Worm (Caenorhabditis elegans) whole organism, L4 larva: ENCODE results near the gene sri-60.
A peak's percentile ranks its signal among the peaks of the same experiment; 100 is the strongest.
"Not testable (repeated sequence)": the region's sequence is repeated elsewhere in the genome, so short reads cannot be mapped to it uniquely, and the experiment has no call there.

Source experiments
- D1046.2 ChIP-seq: fragments of 200-800 bp; sonication (Bioruptor generic); IDR thresholded peaks from 2 replicates; pipeline ENCODE4 v1.3.6; 2022; ENCODE audit warnings: missing genetic modification characterization, missing compliant biosample characterization
- F10B5.3 ChIP-seq: sonication (generic microtip); optimal IDR thresholded peaks from 2 replicates; lab custom pipeline; 2016; ENCODE audit warnings: mild to moderate bottlenecking, missing genetic modification characterization, missing compliant biosample characterization
- R02D3.7 ChIP-seq: fragments of 150-350 bp; sonication (generic microtip); optimal IDR thresholded peaks from 3 replicates; lab custom pipeline; 2014; ENCODE audit warnings: missing biosample characterization, missing genetic modification characterization
- T26A8.4 ChIP-seq: fragments of 200-800 bp; sonication (Bioruptor generic); IDR thresholded peaks from 2 replicates; pipeline ENCODE4 v1.3.6; 2022; ENCODE audit warnings: missing genetic modification characterization, missing compliant biosample characterization
- Y5F2A.4 ChIP-seq: fragments of 200-800 bp; sonication (Bioruptor generic); optimal IDR thresholded peaks from 2 replicates; lab custom pipeline; 2018; ENCODE audit warnings: mild to moderate bottlenecking, missing genetic modification characterization, missing compliant biosample characterization
- Y75B8A.6 ChIP-seq: fragments of 200-800 bp; sonication (Bioruptor generic); IDR thresholded peaks from 2 replicates; pipeline ENCODE4 v1.3.6; 2022; ENCODE audit warnings: missing genetic modification reagents, missing genetic modification characterization, missing compliant biosample characterization
- aha-1 ChIP-seq: fragments of 150-350 bp; peaks from one replicate; lab custom pipeline; 2014; ENCODE audit warnings: missing biosample characterization, missing genetic modification characterization
- ama-1 ChIP-seq: fragments of 150-350 bp; optimal IDR thresholded peaks from 2 replicates; lab custom pipeline; 2014; ENCODE audit warnings: inconsistent platforms, mixed read lengths
- ceh-32 ChIP-seq: sonication (generic microtip); optimal IDR thresholded peaks from 2 replicates; lab custom pipeline; 2016; ENCODE audit warnings: mild to moderate bottlenecking, missing genetic modification characterization, missing compliant biosample characterization; ENCODE audit not compliant: poor library complexity
- daf-19 ChIP-seq: fragments of 200-800 bp; sonication (Bioruptor generic); conservative IDR thresholded peaks from 2 replicates; pipeline ENCODE4 v1.3.6; 2022; ENCODE audit warnings: missing genetic modification characterization, missing compliant biosample characterization
- dmd-8 ChIP-seq: fragments of 200-800 bp; sonication (Bioruptor generic); IDR thresholded peaks from 2 replicates; pipeline ENCODE4 v1.3.6; 2022; ENCODE audit warnings: missing genetic modification characterization, missing compliant biosample characterization
- dpl-1 ChIP-seq: fragments of 150-350 bp; optimal IDR thresholded peaks from 2 replicates; lab custom pipeline; 2014; ENCODE audit warnings: missing biosample characterization, missing genetic modification reagents, missing genetic modification characterization
- dve-1 ChIP-seq: sonication (generic microtip); optimal IDR thresholded peaks from 2 replicates; lab custom pipeline; 2017; ENCODE audit warnings: antibody characterized with exemption, mild to moderate bottlenecking, missing genetic modification characterization, missing compliant biosample characterization; ENCODE audit not compliant: insufficient read depth
- fkh-10 ChIP-seq: fragments of 150-350 bp; optimal IDR thresholded peaks from 2 replicates; lab custom pipeline; 2014; ENCODE audit warnings: missing biosample characterization, missing genetic modification reagents, missing genetic modification characterization
- hlh-11 ChIP-seq: fragments of 200-800 bp; sonication (Bioruptor generic); optimal IDR thresholded peaks from 2 replicates; lab custom pipeline; 2018; ENCODE audit warnings: mild to moderate bottlenecking, missing genetic modification characterization, missing compliant biosample characterization
- hmg-1.1 ChIP-seq: fragments of 200-800 bp; sonication (Bioruptor generic); IDR thresholded peaks from 2 replicates; pipeline ENCODE4 v1.3.6; 2022; ENCODE audit warnings: missing genetic modification reagents, missing genetic modification characterization, missing compliant biosample characterization
- lin-29 ChIP-seq: fragments of 200-800 bp; sonication (Bioruptor generic); IDR thresholded peaks from 2 replicates; pipeline ENCODE4 v1.3.6; 2022; ENCODE audit warnings: missing genetic modification reagents, missing genetic modification characterization, missing compliant biosample characterization
- mes-2 ChIP-seq: sonication (generic microtip); optimal IDR thresholded peaks from 2 replicates; lab custom pipeline; 2016; ENCODE audit warnings: missing genotype, mild to moderate bottlenecking, missing genetic modification characterization, missing compliant biosample characterization; ENCODE audit not compliant: poor library complexity, severe bottlenecking
- nhr-28 ChIP-seq: fragments of 150-350 bp; optimal IDR thresholded peaks from 2 replicates; lab custom pipeline; 2014; ENCODE audit warnings: missing biosample characterization, missing genetic modification characterization
- nhr-42 ChIP-seq: fragments of 200-800 bp; sonication (Bioruptor generic); IDR thresholded peaks from 2 replicates; pipeline ENCODE4 v1.3.6; 2022; ENCODE audit warnings: missing genetic modification characterization, missing compliant biosample characterization
- nhr-6 ChIP-seq: fragments of 150-350 bp; optimal IDR thresholded peaks from 2 replicates; lab custom pipeline; 2014; ENCODE audit warnings: missing biosample characterization, missing genetic modification characterization
- pha-4 ChIP-seq, 2 experiments: fragments of 150-350 bp in 1 of 2; fragments of 200-800 bp in 1 of 2; sonication (Bioruptor generic) in 1 of 2; IDR thresholded peaks in 1 of 2; optimal IDR thresholded peaks in 1 of 2; 2 replicates each; pipeline versions ENCODE4 v1.3.6 to Lab custom; 2014 to 2022; ENCODE audit warnings: missing genetic modification characterization in 2 of 2, missing genetic modification reagents in 2 of 2, missing biosample characterization in 1 of 2, missing compliant biosample characterization in 1 of 2
- set-16 ChIP-seq: fragments of 200-800 bp; sonication (Bioruptor generic); IDR thresholded peaks from 2 replicates; pipeline ENCODE4 v1.3.6; 2022; ENCODE audit warnings: missing genetic modification reagents, missing genetic modification characterization, missing compliant biosample characterization
- spr-3 ChIP-seq: fragments of 200-800 bp; sonication (Bioruptor generic); optimal IDR thresholded peaks from 2 replicates; lab custom pipeline; 2018; ENCODE audit warnings: mild to moderate bottlenecking, missing genetic modification characterization, missing compliant biosample characterization
- unc-62 ChIP-seq, 3 experiments: fragments of 150-350 bp in 1 of 3; sonication (generic microtip); optimal IDR thresholded peaks in 2 of 3; peaks in 1 of 3; 1 replicate in 1 of 3; 2 replicates in 2 of 3; lab custom pipeline; 2014 to 2017; ENCODE audit warnings: missing biosample characterization in 3 of 3, missing genetic modification characterization in 3 of 3, missing genetic modification reagents in 3 of 3, missing genotype in 1 of 3
- zfp-2 ChIP-seq: sonication (generic microtip); optimal IDR thresholded peaks from 2 replicates; lab custom pipeline; 2016; ENCODE audit warnings: mild to moderate bottlenecking, missing genetic modification characterization, missing compliant biosample characterization
- zip-2 ChIP-seq: fragments of 150-350 bp; optimal IDR thresholded peaks from 2 replicates; lab custom pipeline; 2014; ENCODE audit warnings: missing biosample characterization, missing genetic modification characterization

Gene sri-60

ce11 chrII:2673534-2673933 lies 29.1 kb downstream of the sri-60 start, which contains the start of the genes F22E5.20 and F22E5.1:
TSS of gene F22E5.20 (minus strand) at chrII:2673634.
TSS of gene F22E5.1 (plus strand) at chrII:2673775.
- TF ChIP-seq fkh-10; ceh-32 (tag; lab: Kevin White, UChicago); daf-19: not testable (repeated sequence)

ce11 chrII:2672320-2672719 lies 30.3 kb downstream of the sri-60 start, which contains the start of gene sri-57:
TSS of gene sri-57 (minus strand) at chrII:2672420.
- TF ChIP-seq dmd-8 (GFP tag; lab: Robert Waterston, UW); lin-29 (GFP tag; lab: Robert Waterston, UW); nhr-6: not testable (repeated sequence)
- TF ChIP-seq, all 104 proteins: peak for 0; not testable (repeated sequence) for 104

ce11 chrII:2665606-2666005 lies 37.1 kb downstream of the sri-60 start, which contains the start of gene F22E5.22:
TSS of gene F22E5.22 (plus strand) at chrII:2665906.
- TF ChIP-seq zip-2 (no peak), dpl-1 (GFP tag; lab: Kevin White, UChicago) (no peak), R02D3.7 (no peak), pha-4 (GFP tag; IDR thresholded peaks at IDR 0.05; lab: Robert Waterston, UW) (no peak), pha-4 (tag; optimal IDR thresholded peaks at IDR 0.05; lab: Kevin White, UChicago) (no peak), fkh-10 (no peak), spr-3 (GFP tag; lab: Kevin White, UChicago) (no peak), ama-1 (lab: Kevin White, UChicago) (no peak), Y5F2A.4 (GFP tag; lab: Kevin White, UChicago) (no peak), hlh-11 (tag; lab: Kevin White, UChicago) (no peak), nhr-28 (no peak), zfp-2 (tag; lab: Kevin White, UChicago) (no peak), F10B5.3 (tag; lab: Kevin White, UChicago) (no peak)

- TF ChIP-seq aha-1: peak; percentile 26
These were observed 37.6 kb downstream of the sri-60 start, which contains the start of gene F22E5.2 for ce11 chrII:2665081-2665480. TSS of gene F22E5.2 (plus strand) at chrII:2665381.

- TF ChIP-seq T26A8.4 (GFP tag; lab: Robert Waterston, UW): no peak
- TF ChIP-seq zfp-2 (tag; lab: Kevin White, UChicago): no peak
- TF ChIP-seq dve-1 (tag; lab: Kevin White, UChicago): no peak
- no peak for TF ChIP-seq nhr-42
- no peak for TF ChIP-seq Y75B8A.6 (GFP tag; lab: Robert Waterston, UW)
These were observed 43.3 kb downstream of the sri-60 start, which contains the start of gene gcy-21 for ce11 chrII:2659364-2659763. TSS of gene gcy-21 (plus strand) at chrII:2659664.

ce11 chrII:2656606-2657005 lies 46.1 kb downstream of the sri-60 start, which contains the start of gene sri-47:
TSS of gene sri-47 (plus strand) at chrII:2656906.
- TF ChIP-seq mes-2 (tag; lab: Kevin White, UChicago) (no peak), unc-62 (GFP tag; optimal IDR thresholded peaks at IDR 0.05 in 1 of 2; lab: Kevin White, UChicago) (peak in 1 of 2 experiments; percentile 85), unc-62 (tag; optimal IDR thresholded peaks at IDR 0.05; lab: Kevin White, UChicago) (no peak), set-16 (0 out of 2 replicates have a peak, but pooled peaks have one; percentile 23), D1046.2 (0 out of 2 replicates have a peak, but pooled peaks have one; percentile 39), hmg-1.1 (GFP tag; lab: Robert Waterston, UW) (no peak)
